Worm (Caenorhabditis elegans) whole organism, young adult: ENCODE data around the gene str-4.

Experiments
- D2030.7 ChIP-seq: fragments of 200-800 bp; sonication (Bioruptor generic); IDR thresholded peaks from 2 replicates; pipeline ENCODE4 v1.3.6; 2022; ENCODE audit warnings: missing genetic modification reagents, missing genetic modification characterization, missing compliant biosample characterization
- F33H1.4 ChIP-seq: fragments of 200-800 bp; sonication (Bioruptor generic); IDR thresholded peaks from 2 replicates; pipeline ENCODE4 v1.3.6; 2022; ENCODE audit warnings: missing genetic modification reagents, missing genetic modification characterization, missing compliant biosample characterization
- F37B4.10 ChIP-seq: fragments of 200-800 bp; sonication (Bioruptor generic); IDR thresholded peaks from 2 replicates; pipeline ENCODE4 v1.3.6; 2022; ENCODE audit warnings: missing genetic modification characterization, missing compliant biosample characterization
- F57A8.1 ChIP-seq: fragments of 200-800 bp; sonication (Bioruptor generic); optimal IDR thresholded peaks from 2 replicates; lab custom pipeline; 2018; ENCODE audit warnings: mild to moderate bottlenecking, missing genetic modification characterization, moderate library complexity, missing compliant biosample characterization
- K12H6.12 ChIP-seq: fragments of 200-800 bp; sonication (Bioruptor generic); optimal IDR thresholded peaks from 2 replicates; lab custom pipeline; 2018; ENCODE audit warnings: mild to moderate bottlenecking, missing genetic modification characterization, missing compliant biosample characterization
- T26A5.8 ChIP-seq: sonication (generic microtip); optimal IDR thresholded peaks from 2 replicates; lab custom pipeline; 2016; ENCODE audit warnings: missing genetic modification characterization, missing compliant biosample characterization
- Y53G8AR.9 ChIP-seq: fragments of 200-800 bp; sonication (Bioruptor generic); conservative IDR thresholded peaks from 2 replicates; pipeline ENCODE4 v1.3.6; 2022; ENCODE audit warnings: missing genetic modification reagents, missing genetic modification characterization, missing compliant biosample characterization
- Y95B8A.8 ChIP-seq: fragments of 200-800 bp; sonication (Bioruptor generic); IDR thresholded peaks from 2 replicates; pipeline ENCODE4 v1.3.6; 2022; ENCODE audit warnings: missing genetic modification reagents, missing genetic modification characterization, missing compliant biosample characterization
- akir-1 ChIP-seq: fragments of 200-800 bp; sonication (Bioruptor generic); optimal IDR thresholded peaks from 2 replicates; lab custom pipeline; 2018; ENCODE audit warnings: mild to moderate bottlenecking, missing genetic modification characterization, moderate library complexity, missing compliant biosample characterization
- aptf-2 ChIP-seq: fragments of 200-800 bp; sonication (Bioruptor generic); conservative IDR thresholded peaks from 2 replicates; pipeline ENCODE4 v1.3.6; 2022; ENCODE audit warnings: missing genetic modification reagents, missing genetic modification characterization, missing compliant biosample characterization
- attf-3 ChIP-seq: fragments of 200-800 bp; sonication (Bioruptor generic); conservative IDR thresholded peaks from 2 replicates; pipeline ENCODE4 v1.3.6; 2022; ENCODE audit warnings: missing genetic modification reagents, missing genetic modification characterization, missing compliant biosample characterization
- cebp-1 ChIP-seq, 2 experiments: fragments of 200-800 bp in 1 of 2; sonication (Bioruptor generic) in 1 of 2; sonication (generic microtip) in 1 of 2; IDR thresholded peaks in 1 of 2; optimal IDR thresholded peaks in 1 of 2; 2 replicates each; pipeline versions ENCODE4 v1.3.6 to Lab custom; 2017 to 2022; ENCODE audit warnings: missing compliant biosample characterization in 2 of 2, missing genetic modification characterization in 2 of 2, mild to moderate bottlenecking in 1 of 2, missing genetic modification reagents in 1 of 2, moderate library complexity in 1 of 2
- cebp-2 ChIP-seq: fragments of 200-800 bp; sonication (Bioruptor generic); IDR thresholded peaks from 2 replicates; pipeline ENCODE4 v1.3.6; 2022; ENCODE audit warnings: missing genetic modification characterization, missing compliant biosample characterization
- chd-7 ChIP-seq: sonication (generic microtip); optimal IDR thresholded peaks from 2 replicates; lab custom pipeline; 2016; ENCODE audit warnings: mild to moderate bottlenecking, missing genetic modification characterization, moderate library complexity, missing compliant biosample characterization
- die-1 ChIP-seq: sonication (generic microtip); optimal IDR thresholded peaks from 2 replicates; lab custom pipeline; 2016; ENCODE audit warnings: missing genotype, mild to moderate bottlenecking, missing genetic modification characterization, missing compliant biosample characterization
- dpff-1 ChIP-seq: sonication (generic microtip); optimal IDR thresholded peaks from 2 replicates; lab custom pipeline; 2017; ENCODE audit warnings: mild to moderate bottlenecking, missing genetic modification characterization, missing compliant biosample characterization
- egl-44 ChIP-seq: fragments of 200-800 bp; sonication (Bioruptor generic); IDR thresholded peaks from 2 replicates; pipeline ENCODE4 v1.3.6; 2022; ENCODE audit warnings: missing genetic modification reagents, missing genetic modification characterization, missing compliant biosample characterization
- egrh-3 ChIP-seq: fragments of 200-800 bp; sonication (Bioruptor generic); IDR thresholded peaks from 2 replicates; pipeline ENCODE4 v1.3.6; 2022; ENCODE audit warnings: missing genetic modification reagents, missing genetic modification characterization, missing compliant biosample characterization
- lag-1 ChIP-seq: fragments of 200-800 bp; sonication (Bioruptor generic); IDR thresholded peaks from 2 replicates; pipeline ENCODE4 v1.3.6; 2022; ENCODE audit warnings: missing genetic modification reagents, missing genetic modification characterization, missing compliant biosample characterization
- let-607 ChIP-seq, 2 experiments: fragments of 200-800 bp in 1 of 2; sonication (Bioruptor generic) in 1 of 2; sonication (generic microtip) in 1 of 2; optimal IDR thresholded peaks; 2 replicates each; lab custom pipeline; 2016 to 2018; ENCODE audit warnings: mild to moderate bottlenecking in 2 of 2, missing compliant biosample characterization in 2 of 2, missing genetic modification characterization in 2 of 2, moderate library complexity in 2 of 2, missing genotype in 1 of 2
- lin-26 ChIP-seq: fragments of 200-800 bp; sonication (Bioruptor generic); IDR thresholded peaks from 2 replicates; pipeline ENCODE4 v1.3.6; 2022; ENCODE audit warnings: missing genetic modification reagents, missing genetic modification characterization, missing compliant biosample characterization
- lin-54 ChIP-seq: fragments of 200-800 bp; sonication (Bioruptor generic); optimal IDR thresholded peaks from 2 replicates; lab custom pipeline; 2018; ENCODE audit warnings: mild to moderate bottlenecking, missing genetic modification characterization, missing compliant biosample characterization
- madf-6 ChIP-seq: fragments of 200-800 bp; sonication (Bioruptor generic); IDR thresholded peaks from 2 replicates; pipeline ENCODE4 v1.3.6; 2022; ENCODE audit warnings: missing genetic modification reagents, missing genetic modification characterization, missing compliant biosample characterization
- madf-8 ChIP-seq: fragments of 200-800 bp; sonication (Bioruptor generic); conservative IDR thresholded peaks from 2 replicates; pipeline ENCODE4 v1.3.6; 2022; ENCODE audit warnings: missing genetic modification reagents, missing genetic modification characterization, missing compliant biosample characterization
- mel-28 ChIP-seq: sonication (generic microtip); optimal IDR thresholded peaks from 2 replicates; lab custom pipeline; 2016; ENCODE audit warnings: borderline replicate concordance, mild to moderate bottlenecking, missing genetic modification characterization, missing compliant biosample characterization
- nfyb-1 ChIP-seq: fragments of 200-800 bp; sonication (Bioruptor generic); IDR thresholded peaks from 2 replicates; pipeline ENCODE4 v1.3.6; 2022; ENCODE audit warnings: missing genetic modification reagents, missing genetic modification characterization, missing compliant biosample characterization
- nhr-120 ChIP-seq: fragments of 200-800 bp; sonication (Bioruptor generic); IDR thresholded peaks from 2 replicates; pipeline ENCODE4 v1.3.6; 2022; ENCODE audit warnings: missing genetic modification characterization, missing compliant biosample characterization
- nhr-80 ChIP-seq: sonication (generic microtip); optimal IDR thresholded peaks from 2 replicates; lab custom pipeline; 2016; ENCODE audit warnings: missing genetic modification characterization, missing compliant biosample characterization
- pbrm-1 ChIP-seq: fragments of 200-800 bp; sonication (Bioruptor generic); IDR thresholded peaks from 2 replicates; pipeline ENCODE4 v1.3.6; 2022; ENCODE audit warnings: missing genetic modification reagents, missing genetic modification characterization, missing compliant biosample characterization
- pha-4 ChIP-seq: fragments of 150-350 bp; sonication (generic microtip); optimal IDR thresholded peaks from 2 replicates; lab custom pipeline; 2014; ENCODE audit warnings: missing biosample characterization, missing genetic modification reagents, missing genetic modification characterization
- rcor-1 ChIP-seq: fragments of 200-800 bp; sonication (Bioruptor generic); IDR thresholded peaks from 2 replicates; pipeline ENCODE4 v1.3.6; 2022; ENCODE audit warnings: missing genetic modification reagents, missing genetic modification characterization, missing compliant biosample characterization
- rec-8 ChIP-seq, 2 experiments: sonication (generic microtip); optimal IDR thresholded peaks; 2 replicates each; lab custom pipeline; 2016; ENCODE audit warnings: mild to moderate bottlenecking in 2 of 2, missing genetic modification characterization in 2 of 2, missing genetic modification reagents in 2 of 2, missing genotype in 2 of 2, missing biosample characterization in 1 of 2, missing compliant biosample characterization in 1 of 2, moderate library complexity in 1 of 2
- rpc-1 ChIP-seq, 2 experiments: fragments of 150-350 bp in 1 of 2; sonication (generic microtip) in 1 of 2; optimal IDR thresholded peaks; 2 replicates each; lab custom pipeline; 2014 to 2018; ENCODE audit warnings: missing biosample characterization in 1 of 2, missing genetic modification characterization in 1 of 2, missing genetic modification reagents in 1 of 2, missing genotype in 1 of 2
- sea-2 ChIP-seq: fragments of 200-800 bp; sonication (Bioruptor generic); IDR thresholded peaks from 2 replicates; pipeline ENCODE4 v1.3.6; 2022; ENCODE audit warnings: missing genetic modification characterization, missing compliant biosample characterization
- snpc-3.4 ChIP-seq: sonication (generic microtip); optimal IDR thresholded peaks from 2 replicates; lab custom pipeline; 2017; ENCODE audit warnings: missing genetic modification characterization, mild to moderate bottlenecking, missing compliant biosample characterization, antibody characterized with exemption, moderate library complexity, missing genotype, missing genetic modification reagents
- snpc-4 ChIP-seq, 5 experiments: fragments of 150-350 bp in 1 of 5; sonication (generic microtip) in 4 of 5; optimal IDR thresholded peaks; 2 replicates each; lab custom pipeline; 2014 to 2018; ENCODE audit warnings: missing genetic modification characterization in 5 of 5, missing biosample characterization in 3 of 5, antibody characterized with exemption in 2 of 5, mild to moderate bottlenecking in 2 of 5, missing compliant biosample characterization in 2 of 5, missing genotype in 2 of 5, moderate library complexity in 2 of 5, missing genetic modification reagents in 1 of 5
- tlf-1 ChIP-seq: fragments of 200-800 bp; sonication (Bioruptor generic); optimal IDR thresholded peaks from 2 replicates; lab custom pipeline; 2018; ENCODE audit warnings: mild to moderate bottlenecking, missing genetic modification characterization, missing compliant biosample characterization
- unc-62 ChIP-seq: fragments of 150-350 bp; optimal IDR thresholded peaks from 2 replicates; lab custom pipeline; 2014; ENCODE audit warnings: missing biosample characterization, missing genetic modification reagents, missing genetic modification characterization
- zfh-2 ChIP-seq: fragments of 200-800 bp; sonication (Bioruptor generic); conservative IDR thresholded peaks from 2 replicates; pipeline ENCODE4 v1.3.6; 2022; ENCODE audit warnings: missing genetic modification reagents, missing genetic modification characterization, missing compliant biosample characterization
- ztf-25 ChIP-seq: fragments of 200-800 bp; sonication (Bioruptor generic); IDR thresholded peaks from 2 replicates; pipeline ENCODE4 v1.3.6; 2022; ENCODE audit warnings: missing genetic modification reagents, missing genetic modification characterization, missing compliant biosample characterization
- ztf-26 ChIP-seq: sonication (generic microtip); optimal IDR thresholded peaks from 2 replicates; lab custom pipeline; 2017; ENCODE audit warnings: missing genetic modification characterization, missing compliant biosample characterization
- ztf-28 ChIP-seq: fragments of 200-800 bp; sonication (Bioruptor generic); IDR thresholded peaks from 2 replicates; pipeline ENCODE4 v1.3.6; 2022; ENCODE audit warnings: missing genetic modification reagents, missing genetic modification characterization, missing compliant biosample characterization
- ztf-6 ChIP-seq: fragments of 200-800 bp; sonication (Bioruptor generic); IDR thresholded peaks from 2 replicates; pipeline ENCODE4 v1.3.6; 2022; ENCODE audit warnings: missing genetic modification reagents, missing genetic modification characterization, missing compliant biosample characterization

The str-4 gene

DNA sequence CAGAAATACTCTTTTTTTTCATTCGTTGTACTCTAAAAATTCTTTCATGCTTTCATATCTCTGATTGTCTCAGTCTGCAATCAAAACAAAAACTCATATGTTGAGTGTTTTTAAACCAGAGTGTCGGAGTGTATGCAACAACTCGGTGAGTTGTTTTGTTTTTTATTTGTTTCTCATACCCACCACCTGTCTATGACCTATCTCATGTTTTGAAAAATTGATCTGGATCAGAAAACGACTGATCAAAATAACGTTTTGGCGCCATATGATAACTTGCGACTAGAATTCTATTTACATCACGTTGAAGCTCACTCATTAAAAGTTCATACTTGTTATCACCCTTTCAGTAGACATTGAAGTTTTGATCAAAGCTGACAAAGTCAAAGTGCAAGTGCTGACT is 40.8 kb downstream of the str-4 start:
- TF ChIP-seq F57A8.1 (no peak), Y53G8AR.9 (GFP tag; lab: Robert Waterston, UW) (no peak), egrh-3 (GFP tag; lab: Robert Waterston, UW) (no peak), nhr-80 (no peak), nfyb-1 (no peak), aptf-2 (no peak), nhr-120 (GFP tag; lab: Robert Waterston, UW) (no peak), rpc-1 (optimal IDR thresholded peaks at IDR 0.05; lab: Kevin White, UChicago) (no peak), rpc-1 (tag; optimal IDR thresholded peaks at IDR 0.05; lab: Kevin White, UChicago) (no peak), cebp-1 (GFP tag; IDR thresholded peaks at IDR 0.05; lab: Robert Waterston, UW) (no peak), cebp-1 (tag; optimal IDR thresholded peaks at IDR 0.05; lab: Kevin White, UChicago) (no peak), lin-54 (GFP tag; lab: Kevin White, UChicago) (no peak), chd-7 (tag; lab: Kevin White, UChicago) (no peak), snpc-4 (GFP tag; optimal IDR thresholded peaks at IDR 0.05; lab: Kevin White, UChicago) (no peak), snpc-4 (tag; optimal IDR thresholded peaks at IDR 0.05; lab: Kevin White, UChicago) (no peak), madf-6 (GFP tag; lab: Robert Waterston, UW) (no peak), K12H6.12 (tag; lab: Kevin White, UChicago) (no peak), dpff-1 (tag; lab: Kevin White, UChicago) (no peak), T26A5.8 (tag; lab: Kevin White, UChicago) (no peak), pbrm-1 (GFP tag; lab: Robert Waterston, UW) (no peak), F37B4.10 (GFP tag; lab: Robert Waterston, UW) (no peak), cebp-2 (no peak), Y95B8A.8 (GFP tag; lab: Robert Waterston, UW) (no peak)
- TF ChIP-seq, all 124 proteins: peak for 0

DNA sequence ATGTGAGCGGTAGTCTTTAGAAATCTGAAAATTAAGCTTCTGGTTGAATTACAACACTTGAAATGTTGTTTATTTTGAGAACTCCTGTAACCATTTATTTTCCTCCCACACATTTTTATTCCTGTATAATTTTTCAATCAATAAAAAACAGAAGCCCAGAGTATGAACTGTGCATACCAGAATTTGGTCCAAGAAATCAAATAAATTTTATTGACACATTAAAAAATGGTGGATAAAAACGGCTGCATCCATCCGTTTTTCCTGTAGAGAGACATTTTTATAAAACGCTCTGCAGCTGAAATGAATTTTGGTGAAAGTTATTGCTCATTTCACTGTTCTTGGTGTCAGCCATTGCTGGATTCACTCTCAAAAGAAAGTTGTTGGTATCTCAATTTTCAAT is 42.3 kb downstream of the str-4 start, which contains the start of gene C26E1.1:
Gene C26E1.1, plus strand, starts transcription at position 301 of the 400 bp plus-strand sequence.
- TF ChIP-seq lin-26 (GFP tag; lab: Robert Waterston, UW) (no peak), zfh-2 (GFP tag; lab: Robert Waterston, UW) (no peak), D2030.7 (GFP tag; lab: Robert Waterston, UW) (no peak), F33H1.4 (GFP tag; lab: Robert Waterston, UW) (no peak), lag-1 (GFP tag; lab: Robert Waterston, UW) (no peak), ztf-25 (GFP tag; lab: Robert Waterston, UW) (no peak)
- TF ChIP-seq, all 124 proteins: peak for 0

- TF ChIP-seq ztf-28 (GFP tag; lab: Robert Waterston, UW) = no peak
- no peak for TF ChIP-seq let-607 (tag; optimal IDR thresholded peaks at IDR 0.05; lab: Kevin White, UChicago)
- no peak for TF ChIP-seq F57A8.1
- no peak for TF ChIP-seq zfh-2 (GFP tag; lab: Robert Waterston, UW)
- no peak for TF ChIP-seq rec-8 (tag; optimal IDR thresholded peaks at IDR 0.05; lab: Kevin White, UChicago)
- no peak for TF ChIP-seq pha-4
- no peak for TF ChIP-seq sea-2 (GFP tag; lab: Robert Waterston, UW)
- no peak for TF ChIP-seq tlf-1 (GFP tag; lab: Kevin White, UChicago)
- no peak for TF ChIP-seq D2030.7 (GFP tag; lab: Robert Waterston, UW)
Observed at ce11 chrV:13295859-13296258, 43.7 kb downstream of the str-4 start, which contains the start of gene uig-1. Gene uig-1, minus strand, starts transcription at chrV:13295978.

- TF ChIP-seq pbrm-1 (GFP tag; lab: Robert Waterston, UW) = no peak
- no peak for TF ChIP-seq unc-62 (GFP tag; lab: Kevin White, UChicago)
- no peak for TF ChIP-seq snpc-3.4
- no peak for TF ChIP-seq rcor-1 (GFP tag; lab: Robert Waterston, UW)
- TF ChIP-seq nhr-80 = no peak
- no peak for TF ChIP-seq zfh-2 (GFP tag; lab: Robert Waterston, UW)
- no peak for TF ChIP-seq egl-44
- TF ChIP-seq ztf-6 (GFP tag; lab: Robert Waterston, UW) = no peak
- TF ChIP-seq die-1 = no peak
- no peak for TF ChIP-seq ztf-26 (tag; lab: Kevin White, UChicago)
- no peak for TF ChIP-seq akir-1
- TF ChIP-seq attf-3 (GFP tag; lab: Robert Waterston, UW) = no peak
- no peak for TF ChIP-seq mel-28
- no peak for TF ChIP-seq madf-8 (GFP tag; lab: Robert Waterston, UW)
Observed at ce11 chrV:13294507-13294906, 45.0 kb downstream of the str-4 start.
